Worm (Caenorhabditis elegans): ENCODE data around the gene Y53C12A.10.

DNA sequence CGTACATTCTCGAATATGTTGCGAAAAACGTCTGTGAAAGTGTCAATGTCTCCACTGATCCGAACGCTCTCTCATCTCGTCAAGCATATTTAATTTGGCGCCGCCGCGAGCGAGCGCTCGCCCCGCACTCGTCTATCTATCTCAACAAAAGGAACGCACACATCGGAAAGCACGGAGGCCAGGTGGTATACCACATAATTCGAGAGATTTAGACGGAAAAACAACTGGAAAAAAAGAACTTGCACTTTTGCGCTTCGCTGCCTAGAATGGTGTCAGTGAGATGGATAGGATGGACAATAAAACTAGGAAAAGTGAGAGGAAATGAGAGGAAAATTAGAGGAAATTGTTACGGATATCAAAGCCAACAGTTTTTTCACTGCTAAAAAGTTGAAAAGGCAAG, 24.6 kb upstream of the Y53C12A.10 start:
- TF ChIP-seq lin-39 (tag; optimal IDR thresholded peaks at IDR 0.05) (no peak), nfya-1 (tag; optimal IDR thresholded peaks at IDR 0.05; ENCODE audit: insufficient read depth) (no peak), nhr-76 (tag; optimal IDR thresholded peaks at IDR 0.05) (no peak), snpc-4 (tag; optimal IDR thresholded peaks at IDR 0.05) (no peak), ceh-9 (tag; optimal IDR thresholded peaks at IDR 0.05) (no peak), lin-15B (tag; optimal IDR thresholded peaks at IDR 0.05) (peak; percentile 35), ztf-11 (tag; optimal IDR thresholded peaks at IDR 0.05) (no peak), unc-39 (tag; optimal IDR thresholded peaks at IDR 0.05) (no peak), sea-2 (GFP tag; optimal IDR thresholded peaks at IDR 0.05) (no peak), nhr-28 (tag; optimal IDR thresholded peaks at IDR 0.05) (no peak)
